Fruit fly (Drosophila melanogaster) ovary, adult (tissue): ENCODE results near the gene Ugt301D1.

Experiments used
- CG17801 ChIP-seq: fragments of 200-800 bp; optimal IDR thresholded peaks from 2 replicates; lab custom pipeline; 2019; ENCODE audit warnings: missing biosample characterization, mild to moderate bottlenecking, missing genetic modification characterization, moderate library complexity; ENCODE audit not compliant: partially characterized antibody

Gene Ugt301D1

DNA sequence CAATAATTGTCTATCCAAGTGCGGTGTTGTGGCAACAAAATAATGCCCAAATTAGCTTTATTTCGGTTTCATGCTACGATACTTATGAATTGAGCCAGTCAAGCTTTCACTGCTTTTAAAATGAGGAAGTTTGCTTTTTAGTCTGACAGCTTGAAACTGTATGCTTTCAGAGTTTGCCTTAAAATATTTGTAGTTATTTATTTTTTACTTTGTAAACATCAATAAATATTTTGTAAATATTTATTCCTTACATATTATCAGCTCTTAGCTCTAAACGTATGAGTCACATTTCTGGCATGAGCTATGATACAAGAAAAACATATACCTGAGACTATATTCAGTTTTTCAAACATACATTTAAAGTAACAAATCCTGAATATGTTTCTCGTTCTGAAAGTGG is 28.3 kb upstream of the Ugt301D1 start:
- no peak for TF ChIP-seq CG17801 (GFP tag; lab: Kevin White, UChicago)

DNA sequence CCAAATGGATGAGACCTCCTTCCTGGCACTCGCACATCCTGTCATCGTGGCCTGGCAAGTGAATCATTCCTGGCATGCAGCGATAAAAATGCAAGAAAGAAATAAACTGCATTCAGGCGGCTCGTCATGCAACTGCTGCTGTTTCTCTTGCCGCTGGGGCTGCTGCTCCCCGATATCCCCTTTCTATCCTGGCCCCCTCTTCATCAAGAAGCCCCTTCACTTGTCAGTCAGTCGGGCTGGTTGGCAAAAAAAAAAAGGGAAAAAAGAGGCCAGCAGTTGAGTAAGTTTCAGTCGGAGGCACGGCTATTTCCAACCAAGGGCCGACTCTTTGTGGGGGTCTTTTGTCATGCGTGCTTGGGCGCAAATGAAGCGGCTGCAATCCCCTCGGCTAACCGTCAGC is 27.6 kb upstream of the Ugt301D1 start:
- TF ChIP-seq CG17801 (GFP tag; lab: Kevin White, UChicago) = no peak

DNA sequence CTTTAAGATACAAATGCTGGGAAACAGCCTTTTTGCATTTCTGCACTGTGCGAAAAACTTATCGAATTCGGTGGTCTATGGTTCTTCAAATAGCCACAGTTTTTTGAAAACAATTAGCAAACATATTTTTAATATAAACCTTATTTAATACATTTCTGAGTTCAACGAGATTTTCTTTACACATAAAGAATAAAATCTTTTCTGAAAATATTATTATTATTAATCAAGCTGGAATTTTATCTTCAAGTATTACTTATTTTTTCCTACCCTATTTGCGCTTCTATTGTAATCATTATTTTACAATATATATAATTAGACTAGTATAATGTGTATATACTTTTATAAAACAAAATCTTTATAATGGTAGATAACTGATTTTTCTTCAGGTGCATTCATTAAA is 27.2 kb upstream of the Ugt301D1 start:
- TF ChIP-seq CG17801 (GFP tag; lab: Kevin White, UChicago) = no peak

DNA sequence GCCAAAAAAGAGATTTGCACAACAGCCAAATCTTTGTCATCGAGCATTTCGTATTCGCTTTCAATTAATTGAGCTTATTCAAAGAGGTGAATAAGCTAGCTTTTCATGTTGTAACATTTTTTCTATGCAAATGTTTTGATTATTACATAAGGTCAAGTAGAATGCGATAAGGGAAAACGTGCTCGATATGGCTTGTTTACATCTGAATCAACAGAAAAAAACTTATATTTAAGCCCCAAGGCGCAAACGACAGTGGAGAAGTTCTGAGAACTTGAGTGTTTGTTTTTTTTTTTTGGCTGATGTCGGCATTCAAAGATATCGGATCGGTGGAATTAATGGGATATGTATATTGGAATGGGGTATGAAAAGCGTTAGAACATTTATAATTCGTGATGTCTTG is 26.4 kb upstream of the Ugt301D1 start:
- TF ChIP-seq CG17801 (GFP tag; lab: Kevin White, UChicago) = no peak

DNA sequence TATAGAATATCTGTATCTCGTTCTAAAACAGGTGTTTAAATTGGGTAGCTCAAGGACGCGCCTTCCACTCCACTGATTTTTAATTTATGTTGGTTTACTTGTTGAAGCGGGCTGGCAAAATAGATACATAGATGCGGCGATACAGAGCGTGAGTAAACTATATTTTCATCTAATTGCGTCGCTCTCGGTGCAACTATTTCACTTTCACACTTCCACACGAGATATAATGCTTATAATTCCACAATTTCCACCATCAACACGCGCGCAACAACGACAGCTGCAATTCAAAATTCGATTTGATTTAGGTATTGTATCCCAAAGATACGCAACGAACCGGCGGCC is 25.3 kb upstream of the Ugt301D1 start:
- no peak for TF ChIP-seq CG17801 (GFP tag; lab: Kevin White, UChicago)

DNA sequence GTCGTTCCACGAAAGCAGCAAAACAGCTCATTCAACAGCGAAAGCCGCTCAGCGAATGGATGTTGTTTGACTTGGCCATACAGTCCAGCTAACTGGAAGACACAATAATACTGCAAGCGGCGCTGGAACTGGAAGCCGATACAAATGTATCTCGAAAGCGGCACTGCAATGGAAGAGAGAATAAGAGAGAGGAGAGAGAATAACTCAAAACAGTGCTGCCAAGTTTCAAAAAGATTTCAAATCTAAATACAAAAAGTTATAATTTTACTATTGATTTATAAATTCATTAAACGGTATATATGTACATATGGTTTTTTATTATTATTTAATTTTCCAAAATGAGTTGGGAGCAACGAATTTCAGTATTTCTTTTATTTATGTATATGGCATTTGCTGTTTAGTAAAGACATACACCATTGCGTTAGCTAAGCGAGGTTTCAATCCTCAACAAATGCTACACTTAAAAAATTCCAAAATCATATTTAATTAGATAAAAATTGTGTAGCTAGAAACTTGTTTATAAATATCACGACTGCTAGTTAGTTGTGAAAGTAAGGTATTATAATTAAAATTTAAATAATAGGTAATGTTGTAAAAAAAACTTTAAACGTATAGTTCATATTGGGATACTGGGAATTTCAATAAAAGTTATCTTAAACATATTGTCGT is 24.8 kb upstream of the Ugt301D1 start, which contains the start of gene CG10283:
CG10283 (minus strand) TSS at position 132 of the 669 bp plus-strand sequence.
- TF ChIP-seq CG17801 (GFP tag; lab: Kevin White, UChicago) = peak; percentile 41

DNA sequence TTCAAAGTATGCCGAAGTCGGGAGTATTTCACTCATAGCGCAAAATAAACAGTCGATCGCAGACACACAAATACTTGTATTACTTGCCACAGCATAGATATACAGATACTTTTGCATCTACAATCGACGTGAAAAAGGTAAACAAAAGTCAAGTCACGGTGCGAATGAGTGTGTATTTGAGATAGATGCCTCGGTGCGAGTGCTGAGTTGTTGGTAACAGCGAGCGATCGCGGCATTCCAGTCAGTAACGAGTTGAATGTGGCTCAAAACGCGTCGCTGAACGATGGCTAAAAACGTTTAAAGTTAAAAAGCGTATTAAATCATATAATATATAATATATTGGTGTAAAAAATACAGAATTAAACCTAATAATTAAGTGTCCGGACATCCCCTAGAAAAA is 24.1 kb upstream of the Ugt301D1 start, which contains the start of gene grnd:
grnd (plus strand) TSS at position 207 of the 400 bp plus-strand sequence.
- no peak for TF ChIP-seq CG17801 (GFP tag; lab: Kevin White, UChicago)

DNA sequence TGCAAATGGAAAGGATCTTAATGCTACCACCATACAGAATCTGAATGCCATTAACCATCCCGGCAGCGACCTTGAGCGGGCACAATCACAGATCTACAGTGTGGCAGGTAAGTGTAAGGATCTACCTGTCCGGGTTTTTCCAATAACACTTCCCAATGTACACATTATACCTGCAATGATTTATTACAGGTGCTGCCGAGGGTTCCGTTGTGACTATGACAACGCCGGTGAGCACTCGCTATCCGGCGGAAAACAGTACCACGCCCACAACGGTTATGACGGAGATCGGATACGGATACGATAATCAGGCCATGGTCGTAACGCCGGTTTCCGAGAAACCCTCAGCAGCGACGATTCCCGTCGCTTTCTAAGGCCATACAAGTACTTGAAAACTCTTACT is 22.5 kb upstream of the Ugt301D1 start:
- no peak for TF ChIP-seq CG17801 (GFP tag; lab: Kevin White, UChicago)

DNA sequence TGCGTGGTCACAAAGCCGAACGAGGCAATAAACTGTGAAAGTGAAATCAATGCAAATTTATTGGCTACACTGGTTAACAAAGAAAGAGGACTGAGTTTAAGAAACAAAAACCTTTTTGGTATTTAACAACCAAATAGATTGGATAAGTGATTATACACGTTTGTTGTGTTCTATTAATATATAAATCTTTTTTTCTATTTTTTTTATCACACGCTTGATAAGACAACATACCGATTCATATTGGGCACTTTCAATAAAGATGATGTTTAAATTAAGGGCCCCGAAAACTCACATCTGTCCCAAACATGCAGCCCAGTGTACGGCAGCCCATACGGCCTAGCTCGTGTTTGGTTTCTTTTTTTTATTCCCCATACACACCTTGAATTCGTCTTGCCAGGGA is 16.2 kb upstream of the Ugt301D1 start:
- no peak for TF ChIP-seq CG17801 (GFP tag; lab: Kevin White, UChicago)

DNA sequence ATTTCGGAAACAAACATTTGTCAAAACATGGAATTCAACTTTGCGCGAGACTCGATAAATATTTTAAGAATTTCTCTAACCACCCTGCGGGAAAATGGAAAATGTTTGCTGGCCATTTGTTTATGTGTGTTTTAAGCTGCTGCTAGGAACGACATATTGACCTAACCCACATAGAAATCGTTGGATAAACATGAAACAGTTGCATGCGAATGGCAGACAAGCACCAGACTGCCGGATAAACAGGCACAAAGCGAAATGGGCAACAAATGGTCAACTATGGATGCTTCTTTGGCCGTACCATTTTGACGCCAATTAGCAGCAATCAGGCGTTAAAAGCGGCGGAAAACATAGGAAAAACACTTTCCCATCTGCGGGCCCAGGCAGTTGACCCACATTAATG is 12.5 kb upstream of the Ugt301D1 start:
- TF ChIP-seq CG17801 (GFP tag; lab: Kevin White, UChicago) = no peak

DNA sequence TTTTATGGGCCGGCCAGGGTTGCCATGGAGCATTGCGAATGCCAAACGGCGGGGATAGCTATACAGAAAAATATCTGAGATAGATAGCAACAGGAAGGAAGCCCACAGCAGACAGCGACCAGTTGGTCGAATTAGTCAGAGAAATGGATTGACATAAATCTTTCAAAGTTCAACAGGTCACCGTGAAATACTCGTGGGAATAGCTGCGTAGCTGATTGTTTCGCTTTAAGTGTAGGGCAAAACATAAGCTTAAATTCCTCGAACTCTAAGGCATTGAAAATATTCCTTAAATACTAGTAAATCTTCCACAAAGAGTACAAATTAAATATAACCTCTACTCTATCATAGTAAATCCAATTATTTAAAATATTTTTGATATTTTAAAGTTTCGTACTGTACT is 9.5 kb upstream of the Ugt301D1 start:
- no peak for TF ChIP-seq CG17801 (GFP tag; lab: Kevin White, UChicago)

DNA sequence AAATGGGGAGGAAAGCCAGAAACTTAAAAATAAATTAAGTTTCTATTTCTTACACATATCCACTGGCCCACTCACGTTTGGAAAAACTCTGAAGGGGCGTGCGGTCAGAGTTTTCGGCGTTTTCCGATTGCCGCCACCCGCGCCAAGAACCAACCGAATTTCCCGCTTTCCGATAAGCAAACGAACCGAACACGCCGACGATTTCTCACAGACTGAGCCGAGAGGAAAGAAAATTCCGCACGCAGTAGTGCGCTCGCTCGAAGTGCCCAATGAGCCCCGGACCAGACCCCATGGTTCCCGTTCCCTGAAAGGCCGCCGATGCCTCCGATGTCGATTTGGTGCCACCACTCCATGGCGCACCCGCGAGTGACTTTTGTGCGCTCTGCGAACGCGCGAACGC is 5.6 kb upstream of the Ugt301D1 start, which contains the start of gene kon:
kon (minus strand) TSS at position 219 of the 400 bp plus-strand sequence.
- TF ChIP-seq CG17801 (GFP tag; lab: Kevin White, UChicago) = no peak

DNA sequence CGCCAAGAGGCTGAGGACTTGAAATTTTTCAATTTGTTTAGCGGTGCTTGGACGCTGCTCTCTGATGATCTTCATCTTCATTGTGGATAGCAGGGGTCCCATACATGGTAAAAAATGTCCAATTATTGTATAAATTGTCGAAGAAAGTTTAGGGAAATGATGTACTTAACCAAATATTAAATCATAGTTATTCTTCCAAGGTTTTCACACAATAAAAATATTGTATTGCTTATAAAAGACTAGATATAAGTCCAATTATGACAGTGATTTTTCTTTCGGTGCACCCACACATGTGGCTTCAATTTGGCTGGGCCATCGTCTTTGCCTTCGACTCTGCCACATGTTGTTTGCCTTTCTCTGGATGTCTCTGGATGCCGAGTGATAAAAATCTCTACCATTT is 4.5 kb upstream of the Ugt301D1 start:
- TF ChIP-seq CG17801 (GFP tag; lab: Kevin White, UChicago) = no peak

DNA sequence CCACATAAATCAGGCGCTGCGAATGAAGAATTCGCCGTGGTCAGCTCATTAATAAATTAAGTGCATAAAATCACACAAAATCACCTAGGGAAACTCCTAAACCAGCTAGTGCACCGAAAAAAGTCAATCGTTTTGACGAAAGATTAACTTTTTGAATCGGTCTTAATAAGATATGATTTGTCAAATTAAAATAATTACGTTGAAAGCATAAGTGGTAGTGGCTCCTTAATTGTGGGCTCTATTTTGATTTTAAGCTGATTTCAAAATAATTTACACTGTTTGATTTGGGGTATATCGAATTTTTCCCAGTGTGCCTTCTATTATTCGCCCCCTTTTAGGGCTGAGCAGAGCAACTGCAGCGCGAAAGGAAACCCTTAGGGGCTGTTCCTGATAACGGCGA is 3.9 kb upstream of the Ugt301D1 start:
- no peak for TF ChIP-seq CG17801 (GFP tag; lab: Kevin White, UChicago)

DNA sequence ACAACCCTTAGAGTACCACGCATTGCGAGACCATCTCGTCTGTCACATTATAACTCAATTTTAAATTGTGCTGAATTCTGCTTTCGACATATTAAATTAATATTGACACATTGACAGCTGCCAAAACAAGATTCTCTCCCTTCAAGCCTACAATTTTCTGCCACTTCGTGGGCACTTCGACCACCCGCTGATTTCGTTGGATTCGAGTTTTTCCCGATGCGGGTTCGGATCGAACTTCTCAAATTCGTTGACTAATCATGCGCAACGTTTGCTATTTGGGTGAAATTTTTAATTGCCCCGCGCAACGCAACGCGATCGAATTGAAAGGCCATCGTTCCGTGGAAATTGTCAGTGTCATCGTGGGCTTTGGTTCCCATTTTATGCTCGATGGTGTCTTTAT is 2.4 kb upstream of the Ugt301D1 start:
- TF ChIP-seq CG17801 (GFP tag; lab: Kevin White, UChicago) = no peak

DNA sequence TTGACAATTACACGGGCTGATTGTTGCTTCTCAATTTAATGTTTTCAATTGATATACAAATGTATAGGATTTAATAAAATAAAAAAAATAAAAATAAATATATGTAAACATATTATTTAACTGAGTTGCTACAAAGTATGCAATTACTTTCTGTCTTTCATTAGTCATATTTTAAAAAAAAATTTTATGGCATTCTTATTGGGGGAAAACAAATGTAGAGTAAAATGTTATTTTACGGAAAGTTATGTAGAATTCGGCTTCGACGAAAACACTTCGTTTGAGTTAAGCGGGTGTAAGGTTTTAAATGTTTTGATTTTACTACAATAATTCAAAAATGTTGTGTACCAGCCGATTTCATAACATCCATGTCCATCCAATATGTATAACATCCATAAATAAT is 4.0 kb downstream of the Ugt301D1 start:
- TF ChIP-seq CG17801 (GFP tag; lab: Kevin White, UChicago) = no peak

DNA sequence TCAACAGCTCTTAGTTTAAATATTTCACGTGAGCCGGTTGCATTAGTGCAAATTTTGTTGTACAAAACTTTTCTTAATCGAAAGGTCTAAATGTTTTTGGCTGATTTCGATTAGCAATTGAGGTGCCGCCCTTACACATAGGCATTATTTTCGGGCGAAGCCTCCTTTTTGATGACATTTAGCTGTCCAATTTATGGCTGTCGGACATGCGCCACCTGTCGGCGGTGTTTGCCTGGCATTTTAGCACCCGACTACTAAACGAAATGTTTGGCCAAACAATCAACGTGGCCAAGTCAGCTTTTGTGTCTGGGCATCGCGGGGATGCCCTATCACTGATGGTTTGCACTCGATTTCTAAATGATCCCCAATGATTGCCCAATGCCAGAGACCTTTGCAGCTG is 7.0 kb downstream of the Ugt301D1 start:
- TF ChIP-seq CG17801 (GFP tag; lab: Kevin White, UChicago) = no peak
